Fruit fly (Drosophila melanogaster) whole organism, adult: ENCODE data around the gene Lcp65Ac.

Source experiments
- CG11617 ChIP-seq: fragments of 200-800 bp; sonication (Bioruptor generic); optimal IDR thresholded peaks from 2 replicates; lab custom pipeline; 2017; ENCODE audit warnings: mild to moderate bottlenecking, missing biosample characterization, missing genetic modification reagents, missing genetic modification characterization
- CG12768 ChIP-seq: fragments of 200-800 bp; sonication (Bioruptor generic); optimal IDR thresholded peaks from 2 replicates; lab custom pipeline; 2017; ENCODE audit warnings: missing biosample characterization, missing genetic modification characterization, mild to moderate bottlenecking, moderate library complexity, missing genetic modification reagents
- CG14711 ChIP-seq: fragments of 200-800 bp; sonication (Bioruptor generic); optimal IDR thresholded peaks from 2 replicates; lab custom pipeline; 2018; ENCODE audit warnings: missing biosample characterization, mild to moderate bottlenecking, missing genetic modification characterization, moderate library complexity
- CG1620 ChIP-seq: fragments of 200-800 bp; sonication (Bioruptor generic); optimal IDR thresholded peaks from 2 replicates; lab custom pipeline; 2016; ENCODE audit warnings: missing biosample characterization, missing genetic modification characterization
- CG33017 ChIP-seq: fragments of 200-800 bp; sonication (Bioruptor generic); optimal IDR thresholded peaks from 2 replicates; lab custom pipeline; 2018; ENCODE audit warnings: missing biosample characterization, mild to moderate bottlenecking, missing genetic modification characterization, moderate library complexity
- CG5204 ChIP-seq: fragments of 200-800 bp; sonication (Bioruptor generic); optimal IDR thresholded peaks from 2 replicates; lab custom pipeline; 2016; ENCODE audit warnings: missing biosample characterization, missing genetic modification characterization
- CG7045 ChIP-seq: fragments of 200-800 bp; sonication (Bioruptor generic); optimal IDR thresholded peaks from 2 replicates; lab custom pipeline; 2017; ENCODE audit warnings: missing biosample characterization, mild to moderate bottlenecking, missing genetic modification characterization
- CG7101 ChIP-seq: fragments of 200-800 bp; sonication (Bioruptor generic); optimal IDR thresholded peaks from 2 replicates; lab custom pipeline; 2018; ENCODE audit warnings: missing biosample characterization, mild to moderate bottlenecking, missing genetic modification characterization, moderate library complexity
- Clk ChIP-seq: fragments of 200-800 bp; sonication (Bioruptor generic); optimal IDR thresholded peaks from 2 replicates; lab custom pipeline; 2017; ENCODE audit warnings: missing biosample characterization, missing genetic modification characterization
- Crg-1 ChIP-seq: fragments of 200-800 bp; sonication (Bioruptor generic); optimal IDR thresholded peaks from 2 replicates; lab custom pipeline; 2016; ENCODE audit warnings: missing biosample characterization, missing genetic modification characterization
- Hr96 ChIP-seq: fragments of 200-800 bp; sonication (Bioruptor generic); optimal IDR thresholded peaks from 2 replicates; lab custom pipeline; 2016; ENCODE audit warnings: missing biosample characterization, missing genetic modification characterization
- Mnt ChIP-seq: fragments of 200-800 bp; sonication (Bioruptor generic); optimal IDR thresholded peaks from 2 replicates; lab custom pipeline; 2016; ENCODE audit warnings: missing biosample characterization, mild to moderate bottlenecking, missing genetic modification characterization
- bab1 ChIP-seq: fragments of 200-800 bp; sonication (Bioruptor generic); optimal IDR thresholded peaks from 3 replicates; lab custom pipeline; 2019; ENCODE audit warnings: missing biosample characterization, mild to moderate bottlenecking, missing genetic modification characterization, moderate library complexity
- cic ChIP-seq: fragments of 200-800 bp; sonication (Bioruptor generic); optimal IDR thresholded peaks from 2 replicates; lab custom pipeline; 2017; ENCODE audit warnings: missing biosample characterization, mild to moderate bottlenecking, missing genetic modification characterization, moderate library complexity
- cnc ChIP-seq, 2 experiments: fragments of >200 bp; optimal IDR thresholded peaks; 2 replicates each; lab custom pipeline; 2017
- kay ChIP-seq: fragments of 200-800 bp; sonication (Bioruptor generic); peaks from one replicate; lab custom pipeline; 2016; ENCODE audit warnings: missing biosample characterization, missing genetic modification characterization, borderline replicate concordance
- ovo ChIP-seq: fragments of 200-800 bp; sonication (Bioruptor generic); optimal IDR thresholded peaks from 2 replicates; lab custom pipeline; 2016; ENCODE audit warnings: missing biosample characterization, missing genetic modification characterization
- pad ChIP-seq: fragments of 200-800 bp; sonication (Bioruptor generic); optimal IDR thresholded peaks from 3 replicates; lab custom pipeline; 2017; ENCODE audit warnings: missing biosample characterization, missing genetic modification characterization, mild to moderate bottlenecking, moderate library complexity, missing genetic modification reagents
- tj ChIP-seq: fragments of 200-800 bp; sonication (Bioruptor generic); optimal IDR thresholded peaks from 3 replicates; lab custom pipeline; 2017; ENCODE audit warnings: missing biosample characterization, mild to moderate bottlenecking, missing genetic modification characterization, moderate library complexity
- toe ChIP-seq: fragments of 200-800 bp; sonication (Bioruptor generic); optimal IDR thresholded peaks from 2 replicates; lab custom pipeline; 2016; ENCODE audit warnings: missing biosample characterization, missing genetic modification characterization

Gene Lcp65Ac

dm6 chr3L:6138586-6138985 is 6.0 kb upstream of the Lcp65Ac start:
- TF ChIP-seq CG33017 (no peak), CG1620 (GFP tag; lab: Kevin White, UChicago) (no peak)

dm6 chr3L:6139924-6140574 is 4.6 kb upstream of the Lcp65Ac start, which contains the start of gene Cpr65Av:
TSS of gene Cpr65Av (minus strand) at chr3L:6139974.
- TF ChIP-seq cic (GFP tag; lab: Kevin White, UChicago) (no peak), bab1 (no peak), CG12768 (GFP tag; lab: Kevin White, UChicago) (no peak), ovo (GFP tag; lab: Kevin White, UChicago) (no peak), Crg-1 (no peak), Hr96 (GFP tag; lab: Kevin White, UChicago) (no peak), Mnt (GFP tag; lab: Kevin White, UChicago) (no peak), kay (no peak), CG7045 (GFP tag; lab: Kevin White, UChicago) (no peak), CG7101 (tag; lab: Kevin White, UChicago) (no peak)

- no peak for TF ChIP-seq CG7101 (tag; lab: Kevin White, UChicago)
- TF ChIP-seq CG14711 (tag; lab: Kevin White, UChicago) = no peak
- no peak for TF ChIP-seq cic (GFP tag; lab: Kevin White, UChicago)
- no peak for TF ChIP-seq CG7045 (GFP tag; lab: Kevin White, UChicago)
- no peak for TF ChIP-seq CG33017
- no peak for TF ChIP-seq bab1
- no peak for TF ChIP-seq Clk (GFP tag; lab: Kevin White, UChicago)
- no peak for TF ChIP-seq Hr96 (GFP tag; lab: Kevin White, UChicago)
- TF ChIP-seq CG11617 (GFP tag; lab: Kevin White, UChicago) = no peak
- no peak for TF ChIP-seq pad (GFP tag; lab: Kevin White, UChicago)
- TF ChIP-seq kay = no peak
- no peak for TF ChIP-seq cnc (optimal IDR thresholded peaks at IDR 0.05; lab: Kevin White, UChicago)
- no peak for TF ChIP-seq toe (GFP tag; lab: Kevin White, UChicago)
- TF ChIP-seq tj (GFP tag; lab: Kevin White, UChicago) = no peak
- TF ChIP-seq CG5204 (GFP tag; lab: Kevin White, UChicago) = no peak
- TF ChIP-seq CG1620 (GFP tag; lab: Kevin White, UChicago) = no peak
These were observed 3.7 kb upstream of the Lcp65Ac start for dm6 chr3L:6140771-6141472.

- TF ChIP-seq CG7101 (tag; lab: Kevin White, UChicago) = no peak
- no peak for TF ChIP-seq pad (GFP tag; lab: Kevin White, UChicago)
- no peak for TF ChIP-seq ovo (GFP tag; lab: Kevin White, UChicago)
- no peak for TF ChIP-seq CG11617 (GFP tag; lab: Kevin White, UChicago)
- TF ChIP-seq Mnt (GFP tag; lab: Kevin White, UChicago) = no peak
- no peak for TF ChIP-seq kay
These were observed 3.1 kb upstream of the Lcp65Ac start for dm6 chr3L:6141538-6141937.

dm6 chr3L:6142313-6142712 is 2.3 kb upstream of the Lcp65Ac start, which contains the start of gene Cpr65Aw:
TSS of gene Cpr65Aw (minus strand) at chr3L:6142413.
- TF ChIP-seq CG12768 (GFP tag; lab: Kevin White, UChicago) (no peak), CG5204 (GFP tag; lab: Kevin White, UChicago) (no peak), Hr96 (GFP tag; lab: Kevin White, UChicago) (no peak), CG11617 (GFP tag; lab: Kevin White, UChicago) (no peak), CG33017 (no peak), pad (GFP tag; lab: Kevin White, UChicago) (no peak), CG7045 (GFP tag; lab: Kevin White, UChicago) (no peak), cic (GFP tag; lab: Kevin White, UChicago) (no peak), cnc (optimal IDR thresholded peaks at IDR 0.05; lab: Kevin White, UChicago) (no peak), Clk (GFP tag; lab: Kevin White, UChicago) (no peak), tj (GFP tag; lab: Kevin White, UChicago) (no peak), Mnt (GFP tag; lab: Kevin White, UChicago) (no peak), toe (GFP tag; lab: Kevin White, UChicago) (no peak), kay (no peak), Crg-1 (no peak), CG14711 (tag; lab: Kevin White, UChicago) (no peak), CG1620 (GFP tag; lab: Kevin White, UChicago) (no peak), CG7101 (tag; lab: Kevin White, UChicago) (no peak)

- TF ChIP-seq Clk (GFP tag; lab: Kevin White, UChicago) (no peak), CG7101 (tag; lab: Kevin White, UChicago) (no peak), CG5204 (GFP tag; lab: Kevin White, UChicago) (no peak), CG33017 (no peak), CG12768 (GFP tag; lab: Kevin White, UChicago) (no peak), CG11617 (GFP tag; lab: Kevin White, UChicago) (no peak), CG14711 (tag; lab: Kevin White, UChicago) (no peak)
These were observed 1.3 kb upstream of the Lcp65Ac start, which contains the start of gene Lcp65Ad for dm6 chr3L:6143188-6143755. TSS of gene Lcp65Ad (plus strand) at chr3L:6143395.
